Worm (Caenorhabditis elegans): ENCODE results near the gene Y26G10.1.

DNA sequence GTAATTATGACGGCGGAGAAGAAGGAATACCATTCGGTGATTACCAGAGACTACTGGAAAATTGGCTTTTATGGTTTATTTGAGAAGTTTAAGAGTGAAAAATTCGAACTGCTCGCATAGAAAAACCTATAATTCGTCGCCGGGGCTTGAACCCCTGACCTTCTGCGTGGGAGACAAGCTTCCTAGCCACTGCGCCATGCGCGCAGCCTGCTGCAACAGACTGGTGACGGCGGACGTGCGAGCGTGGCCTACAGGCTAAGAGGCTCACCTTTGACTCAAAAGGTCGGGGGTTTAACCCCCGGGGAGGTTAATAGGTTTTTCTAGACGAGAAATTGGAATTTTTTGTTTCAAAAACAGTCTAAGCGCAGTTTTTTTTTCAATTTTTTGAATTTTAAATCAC lies 31.3 kb downstream of the Y26G10.1 start:
- TF ChIP-seq repo-1 (tag; optimal IDR thresholded peaks at IDR 0.05), result no peak
- TF ChIP-seq let-607 (tag; optimal IDR thresholded peaks at IDR 0.05), result no peak
- TF ChIP-seq dpl-1 (GFP tag; optimal IDR thresholded peaks at IDR 0.05), result no peak
- no peak for TF ChIP-seq ama-1 (optimal IDR thresholded peaks at IDR 0.05)
- TF ChIP-seq ama-1 (GFP tag; optimal IDR thresholded peaks at IDR 0.05), result no peak
- no peak for TF ChIP-seq D2030.7 (GFP tag; IDR thresholded peaks at IDR 0.05)
- TF ChIP-seq lin-35 (GFP tag; optimal IDR thresholded peaks at IDR 0.05), result no peak
- TF ChIP-seq unc-62 (GFP tag; optimal IDR thresholded peaks at IDR 0.05), result no peak
- no peak for TF ChIP-seq sea-2 (GFP tag; IDR thresholded peaks at IDR 0.05)
- no peak for TF ChIP-seq nfya-1 (tag; optimal IDR thresholded peaks at IDR 0.05; ENCODE audit: borderline replicate concordance, insufficient read depth)
- no peak for TF ChIP-seq lin-40 (tag; optimal IDR thresholded peaks at IDR 0.05)
- no peak for TF ChIP-seq mxl-1 (tag; optimal IDR thresholded peaks at IDR 0.05)
